Fruit fly (Drosophila melanogaster) whole organism, embryonic: ENCODE measurements around the gene CG17906.

Experiments used
- Blimp-1 ChIP-seq: fragments of 200-800 bp; sonication (Bioruptor generic); optimal IDR thresholded peaks from 3 replicates; lab custom pipeline; 2018; ENCODE audit warnings: missing biosample characterization, missing genetic modification characterization, mild to moderate bottlenecking, moderate library complexity, missing genetic modification reagents
- CG10147 ChIP-seq: fragments of 200-800 bp; sonication (Bioruptor generic); optimal IDR thresholded peaks from 2 replicates; lab custom pipeline; 2019; ENCODE audit warnings: missing biosample characterization, mild to moderate bottlenecking, missing genetic modification characterization, moderate library complexity
- CG11093 ChIP-seq: fragments of 200-800 bp; sonication (Bioruptor generic); IDR thresholded peaks from 3 replicates; pipeline ENCODE4 v1.3.6; 2022; ENCODE audit warnings: missing biosample characterization, missing genetic modification characterization
- CG12391 ChIP-seq: fragments of 200-800 bp; sonication (Bioruptor generic); optimal IDR thresholded peaks from 3 replicates; lab custom pipeline; 2018; ENCODE audit warnings: missing biosample characterization, mild to moderate bottlenecking, missing genetic modification characterization, moderate library complexity
- CG13123 ChIP-seq: fragments of 200-800 bp; sonication (Bioruptor generic); optimal IDR thresholded peaks from 2 replicates; lab custom pipeline; 2016; ENCODE audit warnings: missing biosample characterization, missing genetic modification characterization
- CG13775 ChIP-seq: fragments of 200-800 bp; sonication (Bioruptor generic); optimal IDR thresholded peaks from 3 replicates; lab custom pipeline; 2017; ENCODE audit warnings: missing biosample characterization, mild to moderate bottlenecking, missing genetic modification characterization
- CG14050 ChIP-seq: fragments of 200-800 bp; sonication (Bioruptor generic); IDR thresholded peaks from 3 replicates; pipeline ENCODE4 v1.3.6; 2022; ENCODE audit warnings: missing biosample characterization, missing genetic modification characterization
- CG14710 ChIP-seq: fragments of 200-800 bp; sonication (Bioruptor generic); optimal IDR thresholded peaks from 3 replicates; lab custom pipeline; 2019; ENCODE audit warnings: missing biosample characterization, mild to moderate bottlenecking, missing genetic modification characterization, moderate library complexity
- CG1792 ChIP-seq: fragments of 200-800 bp; sonication (Bioruptor generic); optimal IDR thresholded peaks from 2 replicates; lab custom pipeline; 2016; ENCODE audit warnings: missing biosample characterization, missing genetic modification characterization
- CG2199 ChIP-seq: fragments of 200-800 bp; sonication (Bioruptor generic); IDR thresholded peaks from 3 replicates; pipeline ENCODE4 v1.3.6; 2022; ENCODE audit warnings: missing biosample characterization, missing genetic modification characterization
- CG2202 ChIP-seq: fragments of 200-800 bp; sonication (Bioruptor generic); optimal IDR thresholded peaks from 2 replicates; lab custom pipeline; 2018; ENCODE audit warnings: missing biosample characterization, mild to moderate bottlenecking, missing genetic modification characterization
- CG30403 ChIP-seq: fragments of 200-800 bp; sonication (Bioruptor generic); optimal IDR thresholded peaks from 3 replicates; lab custom pipeline; 2016; ENCODE audit warnings: missing biosample characterization, missing genetic modification characterization
- CG32532 ChIP-seq: fragments of 200-800 bp; sonication (Bioruptor generic); IDR thresholded peaks from 2 replicates; pipeline ENCODE4 v1.3.6; 2022; ENCODE audit warnings: missing biosample characterization, missing genetic modification characterization
- CG3281 ChIP-seq: fragments of 200-800 bp; sonication (Bioruptor generic); optimal IDR thresholded peaks from 3 replicates; lab custom pipeline; 2017; ENCODE audit warnings: missing biosample characterization, mild to moderate bottlenecking, missing genetic modification characterization
- CG4360 ChIP-seq: fragments of 200-800 bp; sonication (Bioruptor generic); IDR thresholded peaks from 2 replicates; pipeline ENCODE4 v1.3.6; 2022; ENCODE audit warnings: missing biosample characterization, missing genetic modification characterization
- CG4404 ChIP-seq: fragments of 200-800 bp; sonication (Bioruptor generic); IDR thresholded peaks from 2 replicates; pipeline ENCODE4 v1.3.6; 2022; ENCODE audit warnings: missing biosample characterization, missing genetic modification characterization
- CG4707 ChIP-seq: fragments of 200-800 bp; sonication (Bioruptor generic); optimal IDR thresholded peaks from 2 replicates; lab custom pipeline; 2018; ENCODE audit warnings: missing biosample characterization, mild to moderate bottlenecking, missing genetic modification characterization, moderate library complexity
- CG8359 ChIP-seq: fragments of 200-800 bp; sonication (Bioruptor generic); optimal IDR thresholded peaks from 2 replicates; lab custom pipeline; 2017; ENCODE audit warnings: missing biosample characterization, mild to moderate bottlenecking, missing genetic modification characterization, borderline replicate concordance
- CG9437 ChIP-seq: fragments of 200-800 bp; sonication (Bioruptor generic); optimal IDR thresholded peaks from 2 replicates; lab custom pipeline; 2018; ENCODE audit warnings: missing biosample characterization, mild to moderate bottlenecking, missing genetic modification characterization
- CHES-1-like ChIP-seq: fragments of 200-800 bp; sonication (Bioruptor generic); optimal IDR thresholded peaks from 2 replicates; lab custom pipeline; 2016; ENCODE audit warnings: missing biosample characterization, missing genetic modification characterization
- CkIIα-i1 ChIP-seq: fragments of 200-800 bp; sonication (Bioruptor generic); IDR thresholded peaks from 2 replicates; pipeline ENCODE4 v1.3.6; 2022; ENCODE audit warnings: missing biosample characterization, missing genetic modification characterization
- D ChIP-seq, 2 experiments: fragments of 200-800 bp in 1 of 2; fragments of >200 bp in 1 of 2; sonication (Bioruptor generic) in 1 of 2; optimal IDR thresholded peaks; 2 replicates in 1 of 2; 3 replicates in 1 of 2; lab custom pipeline; 2017; ENCODE audit warnings: mild to moderate bottlenecking in 1 of 2, missing biosample characterization in 1 of 2, missing genetic modification characterization in 1 of 2, missing genetic modification reagents in 1 of 2
- Eip74EF ChIP-seq, 2 experiments: fragments of 200-800 bp in 1 of 2; fragments of >200 bp in 1 of 2; sonication (Bioruptor generic) in 1 of 2; optimal IDR thresholded peaks; 2 replicates each; lab custom pipeline; 2017 to 2019; ENCODE audit warnings: missing biosample characterization in 2 of 2, missing genetic modification characterization in 2 of 2, mild to moderate bottlenecking in 1 of 2, moderate library complexity in 1 of 2
- Ets97D ChIP-seq: fragments of 200-800 bp; sonication (Bioruptor generic); optimal IDR thresholded peaks from 3 replicates; lab custom pipeline; 2016; ENCODE audit warnings: missing biosample characterization, missing genetic modification characterization
- Fer2 ChIP-seq: fragments of 200-800 bp; sonication (Bioruptor generic); optimal IDR thresholded peaks from 2 replicates; lab custom pipeline; 2018; ENCODE audit warnings: missing biosample characterization, mild to moderate bottlenecking, missing genetic modification characterization, moderate library complexity
- Fer3 ChIP-seq: fragments of 200-800 bp; sonication (Bioruptor generic); optimal IDR thresholded peaks from 2 replicates; lab custom pipeline; 2018; ENCODE audit warnings: missing biosample characterization, mild to moderate bottlenecking, missing genetic modification characterization, moderate library complexity
- Gug ChIP-seq: fragments of 200-800 bp; sonication (Bioruptor generic); IDR thresholded peaks from 4 replicates; pipeline ENCODE4 v1.3.6; 2022; ENCODE audit warnings: missing biosample characterization, missing genetic modification characterization
- Nf-YC ChIP-seq: fragments of 200-800 bp; optimal IDR thresholded peaks from 3 replicates; lab custom pipeline; 2019; ENCODE audit warnings: missing biosample characterization, mild to moderate bottlenecking, missing genetic modification characterization, moderate library complexity
- Oli ChIP-seq: fragments of 200-800 bp; sonication (Bioruptor generic); optimal IDR thresholded peaks from 2 replicates; lab custom pipeline; 2018; ENCODE audit warnings: missing biosample characterization, mild to moderate bottlenecking, missing genetic modification characterization, moderate library complexity
- Pdp1 ChIP-seq, 2 experiments: fragments of 200-800 bp; sonication (Bioruptor generic); optimal IDR thresholded peaks; 3 replicates each; lab custom pipeline; 2016; ENCODE audit warnings: missing biosample characterization in 2 of 2, missing genetic modification characterization in 2 of 2, mild to moderate bottlenecking in 1 of 2, moderate library complexity in 1 of 2
- Sry-δ ChIP-seq: fragments of 200-800 bp; sonication (Bioruptor generic); optimal IDR thresholded peaks from 2 replicates; lab custom pipeline; 2016; ENCODE audit warnings: missing biosample characterization, missing genetic modification characterization
- Usf ChIP-seq: fragments of 200-800 bp; sonication (Bioruptor generic); optimal IDR thresholded peaks from 2 replicates; lab custom pipeline; 2017; ENCODE audit warnings: missing genotype, missing biosample characterization, missing genetic modification characterization
- bbx ChIP-seq: fragments of 200-800 bp; sonication (Bioruptor generic); IDR thresholded peaks from 2 replicates; pipeline ENCODE4 v1.3.6; 2022; ENCODE audit warnings: missing biosample characterization, missing genetic modification characterization; ENCODE audit not compliant: partially characterized antibody
- bigmax ChIP-seq: fragments of 200-800 bp; sonication (Bioruptor generic); optimal IDR thresholded peaks from 2 replicates; lab custom pipeline; 2018; ENCODE audit warnings: missing biosample characterization, mild to moderate bottlenecking, missing genetic modification characterization
- corto ChIP-seq: fragments of 200-800 bp; sonication (Bioruptor generic); optimal IDR thresholded peaks from 2 replicates; lab custom pipeline; 2016; ENCODE audit warnings: missing biosample characterization, mild to moderate bottlenecking, missing genetic modification characterization, moderate library complexity
- disco-r ChIP-seq: fragments of 200-800 bp; sonication (Bioruptor generic); optimal IDR thresholded peaks from 2 replicates; lab custom pipeline; 2016; ENCODE audit warnings: missing biosample characterization, missing genetic modification characterization
- gcm2 ChIP-seq: fragments of 200-800 bp; sonication (Bioruptor generic); optimal IDR thresholded peaks from 2 replicates; lab custom pipeline; 2016; ENCODE audit warnings: missing biosample characterization, missing genetic modification characterization
- ham ChIP-seq: fragments of 200-800 bp; sonication (Bioruptor generic); IDR thresholded peaks from 2 replicates; pipeline ENCODE4 v1.3.6; 2022; ENCODE audit warnings: missing biosample characterization, missing genetic modification characterization
- insv ChIP-seq, 2 experiments: fragments of 200-800 bp; sonication (Bioruptor generic); optimal IDR thresholded peaks; 3 replicates each; lab custom pipeline; 2016 to 2018; ENCODE audit warnings: missing biosample characterization in 2 of 2, missing genetic modification characterization in 2 of 2
- jing ChIP-seq: fragments of 200-800 bp; sonication (Bioruptor generic); optimal IDR thresholded peaks from 2 replicates; lab custom pipeline; 2018; ENCODE audit warnings: missing biosample characterization, mild to moderate bottlenecking, missing genetic modification characterization
- kay ChIP-seq: fragments of 200-800 bp; sonication (Bioruptor generic); optimal IDR thresholded peaks from 2 replicates; lab custom pipeline; 2016; ENCODE audit warnings: missing biosample characterization, missing genetic modification characterization
- onecut ChIP-seq: fragments of 200-800 bp; sonication (Bioruptor generic); IDR thresholded peaks from 2 replicates; pipeline ENCODE4 v1.3.6; 2022; ENCODE audit warnings: missing biosample characterization, missing genetic modification characterization
- phol ChIP-seq: fragments of 200-800 bp; sonication (Bioruptor generic); optimal IDR thresholded peaks from 3 replicates; lab custom pipeline; 2018; ENCODE audit warnings: missing biosample characterization, mild to moderate bottlenecking, missing genetic modification characterization, moderate library complexity
- pzg ChIP-seq: fragments of 200-800 bp; sonication (Bioruptor generic); optimal IDR thresholded peaks from 3 replicates; lab custom pipeline; 2018; ENCODE audit warnings: missing biosample characterization, mild to moderate bottlenecking, missing genetic modification characterization, moderate library complexity
- salm ChIP-seq: fragments of 200-800 bp; sonication (Bioruptor generic); optimal IDR thresholded peaks from 2 replicates; lab custom pipeline; 2018; ENCODE audit warnings: missing biosample characterization, mild to moderate bottlenecking, missing genetic modification characterization
- sens ChIP-seq: fragments of 200-800 bp; sonication (Bioruptor generic); peaks from one replicate; lab custom pipeline; 2016; ENCODE audit warnings: missing biosample characterization, missing genetic modification characterization
- so ChIP-seq: fragments of 200-800 bp; sonication (Bioruptor generic); IDR thresholded peaks from 3 replicates; pipeline ENCODE4 v1.3.6; 2022; ENCODE audit warnings: missing biosample characterization, missing genetic modification characterization
- sob ChIP-seq: fragments of 200-800 bp; sonication (Bioruptor generic); IDR thresholded peaks from 2 replicates; pipeline ENCODE4 v1.3.6; 2022; ENCODE audit warnings: missing biosample characterization, missing genetic modification characterization

CG17906 gene

dm6 chr2L:8982584-8983302, 11.4 kb upstream of the CG17906 start (continued):
- TF ChIP-seq D (optimal IDR thresholded peaks at IDR 0.05; lab: Kevin White, UChicago) (no peak), D (GFP tag; optimal IDR thresholded peaks at IDR 0.05; lab: Kevin White, UChicago) (no peak), CG4707 (GFP tag; lab: Kevin White, UChicago) (no peak), bigmax (GFP tag; lab: Kevin White, UChicago) (no peak), CG4404 (GFP tag; lab: Robert Waterston, UW) (no peak), CG32532 (peak; percentile 50; the same call in 1 of the 2 replicates), onecut (GFP tag; lab: Robert Waterston, UW) (no peak), ham (no peak), gcm2 (GFP tag; lab: Kevin White, UChicago) (no peak), CG3281 (GFP tag; lab: Kevin White, UChicago) (peak; percentile 23), Sry-δ (no peak), Usf (GFP tag; lab: Kevin White, UChicago) (no peak), CkIIα-i1 (GFP tag; lab: Robert Waterston, UW) (no peak), sens (peak; percentile 92), CG9437 (peak; percentile 7), CG13775 (GFP tag; lab: Kevin White, UChicago) (no peak), CG10147 (GFP tag; lab: Kevin White, UChicago) (peak; percentile 50), kay (peak; percentile 19), sob (GFP tag; lab: Robert Waterston, UW) (peak; percentile 47; the same call in 1 of the 2 replicates), Nf-YC (peak; percentile 11), Oli (peak; percentile 62), Blimp-1 (GFP tag; lab: Kevin White, UChicago) (peak; percentile 90), phol (peak; percentile 41), bbx (no peak), jing (GFP tag; lab: Kevin White, UChicago) (no peak), so (GFP tag; lab: Robert Waterston, UW) (peak; percentile 70; the same call in 1 of the 3 replicates), CG30403 (GFP tag; lab: Kevin White, UChicago) (peak; percentile 61), CG14710 (tag; lab: Kevin White, UChicago) (peak; percentile 7), CHES-1-like (GFP tag; lab: Kevin White, UChicago) (peak; percentile 6), CG13123 (GFP tag; lab: Kevin White, UChicago) (no peak), CG11093 (0 out of 3 replicates have a peak, but pooled peaks have one; percentile 31), Fer2 (tag; lab: Kevin White, UChicago) (no peak), CG8359 (no peak), Fer3 (tag; lab: Kevin White, UChicago) (peak; percentile 71), salm (tag; lab: Kevin White, UChicago) (peak; percentile 40), CG1792 (GFP tag; lab: Kevin White, UChicago) (no peak), Gug (GFP tag; lab: Robert Waterston, UW) (no peak), disco-r (GFP tag; lab: Kevin White, UChicago) (no peak), CG4360 (GFP tag; lab: Robert Waterston, UW) (no peak), Ets97D (GFP tag; lab: Kevin White, UChicago) (no peak), CG12391 (tag; lab: Kevin White, UChicago) (peak; percentile 53), CG2202 (tag; lab: Kevin White, UChicago) (no peak), CG2199 (GFP tag; lab: Robert Waterston, UW) (no peak), corto (no peak), pzg (GFP tag; lab: Kevin White, UChicago) (no peak), insv (GFP tag; optimal IDR thresholded peaks at IDR 0.05; lab: Kevin White, UChicago) (no peak), CG14050 (GFP tag; lab: Robert Waterston, UW) (peak; percentile 25; the same call in 1 of the 3 replicates), Eip74EF (GFP tag; optimal IDR thresholded peaks at IDR 0.05; lab: Kevin White, UChicago) (peak in 1 of 2 experiments; percentile 59), Pdp1 (GFP tag; optimal IDR thresholded peaks at IDR 0.05; lab: Kevin White, UChicago) (peak; percentile 8 to 23)
